Worm (Caenorhabditis elegans) whole organism, L4 larva: Measurements from ENCODE around the gene R11F4.2.

Experiments
- F44E2.7 ChIP-seq: fragments of 200-800 bp; sonication (Bioruptor generic); IDR thresholded peaks from 2 replicates; pipeline ENCODE4 v2.1.2; 2022; ENCODE audit warnings: missing genetic modification characterization, missing compliant biosample characterization
- T20F7.1 ChIP-seq: fragments of 200-800 bp; sonication (Bioruptor generic); optimal IDR thresholded peaks from 2 replicates; lab custom pipeline; 2018; ENCODE audit warnings: mild to moderate bottlenecking, missing genetic modification characterization, missing compliant biosample characterization
- Y75B8A.6 ChIP-seq: fragments of 200-800 bp; sonication (Bioruptor generic); IDR thresholded peaks from 2 replicates; pipeline ENCODE4 v1.3.6; 2022; ENCODE audit warnings: missing genetic modification reagents, missing genetic modification characterization, missing compliant biosample characterization
- ZK546.5 ChIP-seq, 2 experiments: sonication (generic microtip); optimal IDR thresholded peaks; 2 replicates each; lab custom pipeline; 2017; ENCODE audit warnings: missing biosample characterization in 2 of 2, missing genetic modification characterization in 2 of 2
- aha-1 ChIP-seq: fragments of 150-350 bp; peaks from one replicate; lab custom pipeline; 2014; ENCODE audit warnings: missing biosample characterization, missing genetic modification characterization
- attf-4 ChIP-seq: sonication (generic microtip); optimal IDR thresholded peaks from 3 replicates; lab custom pipeline; 2017; ENCODE audit warnings: missing biosample characterization, missing genetic modification characterization
- ceh-20 ChIP-seq: fragments of 200-800 bp; sonication (Bioruptor generic); IDR thresholded peaks from 2 replicates; pipeline ENCODE4 v1.3.6; 2022; ENCODE audit warnings: missing genetic modification reagents, missing genetic modification characterization, missing compliant biosample characterization
- daf-12 ChIP-seq: fragments of 150-350 bp; optimal IDR thresholded peaks from 2 replicates; lab custom pipeline; 2014; ENCODE audit warnings: missing biosample characterization, missing genetic modification reagents, missing genetic modification characterization
- daf-16 ChIP-seq, 3 experiments: sonication (generic microtip); optimal IDR thresholded peaks; 2 replicates each; lab custom pipeline; 2016 to 2017; ENCODE audit warnings: missing genetic modification characterization in 3 of 3, missing genetic modification reagents in 3 of 3, mild to moderate bottlenecking in 2 of 3, missing compliant biosample characterization in 2 of 3, missing biosample characterization in 1 of 3, moderate library complexity in 1 of 3
- dmd-9 ChIP-seq: fragments of 200-800 bp; sonication (Bioruptor generic); IDR thresholded peaks from 2 replicates; pipeline ENCODE4 v1.3.6; 2022; ENCODE audit warnings: missing genetic modification reagents, missing genetic modification characterization, missing compliant biosample characterization
- duxl-1 ChIP-seq: sonication (generic microtip); optimal IDR thresholded peaks from 2 replicates; lab custom pipeline; 2016; ENCODE audit warnings: mild to moderate bottlenecking, missing genetic modification characterization, moderate library complexity, missing compliant biosample characterization; ENCODE audit not compliant: poor library complexity
- fkh-10 ChIP-seq: fragments of 150-350 bp; optimal IDR thresholded peaks from 2 replicates; lab custom pipeline; 2014; ENCODE audit warnings: missing biosample characterization, missing genetic modification reagents, missing genetic modification characterization
- fos-1 ChIP-seq: fragments of 150-350 bp; optimal IDR thresholded peaks from 2 replicates; lab custom pipeline; 2014; ENCODE audit warnings: missing biosample characterization, missing genetic modification characterization
- lim-7 ChIP-seq: fragments of 200-800 bp; sonication (Bioruptor generic); IDR thresholded peaks from 2 replicates; pipeline ENCODE4 v1.3.6; 2022; ENCODE audit warnings: missing genetic modification characterization, missing compliant biosample characterization
- lin-13 ChIP-seq: fragments of 150-350 bp; optimal IDR thresholded peaks from 2 replicates; lab custom pipeline; 2014; ENCODE audit warnings: missing biosample characterization, missing genetic modification reagents, missing genetic modification characterization
- lin-38 ChIP-seq: fragments of 200-800 bp; sonication (Bioruptor generic); IDR thresholded peaks from 2 replicates; pipeline ENCODE4 v1.3.6; 2022; ENCODE audit warnings: missing genetic modification reagents, missing genetic modification characterization, missing compliant biosample characterization
- lsy-2 ChIP-seq, 2 experiments: fragments of 150-350 bp in 1 of 2; sonication (generic microtip) in 1 of 2; optimal IDR thresholded peaks; 2 replicates each; lab custom pipeline; 2014 to 2017; ENCODE audit warnings: missing biosample characterization in 2 of 2, missing genetic modification characterization in 2 of 2
- madf-5 ChIP-seq, 2 experiments: fragments of 200-800 bp; sonication (Bioruptor generic); IDR thresholded peaks; 2 replicates each; pipeline ENCODE4 v1.3.6; 2022; ENCODE audit warnings: missing compliant biosample characterization in 2 of 2, missing genetic modification characterization in 2 of 2
- mxl-2 ChIP-seq: fragments of 200-800 bp; sonication (Bioruptor generic); conservative IDR thresholded peaks from 2 replicates; pipeline ENCODE4 v1.3.6; 2022; ENCODE audit warnings: missing genetic modification reagents, missing genetic modification characterization, missing compliant biosample characterization
- nhr-102 ChIP-seq: sonication (generic microtip); optimal IDR thresholded peaks from 2 replicates; lab custom pipeline; 2016; ENCODE audit warnings: mild to moderate bottlenecking, missing genetic modification characterization, moderate library complexity, missing compliant biosample characterization
- nhr-237 ChIP-seq: sonication (generic microtip); optimal IDR thresholded peaks from 2 replicates; lab custom pipeline; 2017; ENCODE audit warnings: missing biosample characterization, missing genetic modification characterization
- nhr-25 ChIP-seq: sonication (generic microtip); optimal IDR thresholded peaks from 2 replicates; lab custom pipeline; 2017; ENCODE audit warnings: missing genetic modification characterization, mild to moderate bottlenecking, missing compliant biosample characterization, antibody characterized with exemption, moderate library complexity, borderline replicate concordance; ENCODE audit not compliant: insufficient read depth
- nhr-42 ChIP-seq: fragments of 200-800 bp; sonication (Bioruptor generic); IDR thresholded peaks from 2 replicates; pipeline ENCODE4 v1.3.6; 2022; ENCODE audit warnings: missing genetic modification characterization, missing compliant biosample characterization
- pha-4 ChIP-seq, 2 experiments: fragments of 150-350 bp in 1 of 2; fragments of 200-800 bp in 1 of 2; sonication (Bioruptor generic) in 1 of 2; IDR thresholded peaks in 1 of 2; optimal IDR thresholded peaks in 1 of 2; 2 replicates each; pipeline versions ENCODE4 v1.3.6 to Lab custom; 2014 to 2022; ENCODE audit warnings: missing genetic modification characterization in 2 of 2, missing genetic modification reagents in 2 of 2, missing biosample characterization in 1 of 2, missing compliant biosample characterization in 1 of 2
- php-3 ChIP-seq: fragments of 200-800 bp; sonication (Bioruptor generic); IDR thresholded peaks from 2 replicates; pipeline ENCODE4 v1.3.6; 2022; ENCODE audit warnings: missing genetic modification reagents, missing genetic modification characterization, missing compliant biosample characterization
- saeg-2 ChIP-seq: fragments of 200-800 bp; sonication (Bioruptor generic); IDR thresholded peaks from 2 replicates; pipeline ENCODE4 v1.3.6; 2022; ENCODE audit warnings: missing genetic modification reagents, missing genetic modification characterization, missing compliant biosample characterization
- sdz-12 ChIP-seq: fragments of 200-800 bp; sonication (Bioruptor generic); optimal IDR thresholded peaks from 2 replicates; lab custom pipeline; 2018; ENCODE audit warnings: mild to moderate bottlenecking, missing genetic modification characterization, missing compliant biosample characterization
- set-16 ChIP-seq: fragments of 200-800 bp; sonication (Bioruptor generic); IDR thresholded peaks from 2 replicates; pipeline ENCODE4 v1.3.6; 2022; ENCODE audit warnings: missing genetic modification reagents, missing genetic modification characterization, missing compliant biosample characterization
- zfp-2 ChIP-seq: sonication (generic microtip); optimal IDR thresholded peaks from 2 replicates; lab custom pipeline; 2016; ENCODE audit warnings: mild to moderate bottlenecking, missing genetic modification characterization, missing compliant biosample characterization
- zip-2 ChIP-seq: fragments of 150-350 bp; optimal IDR thresholded peaks from 2 replicates; lab custom pipeline; 2014; ENCODE audit warnings: missing biosample characterization, missing genetic modification characterization

The R11F4.2 gene

DNA sequence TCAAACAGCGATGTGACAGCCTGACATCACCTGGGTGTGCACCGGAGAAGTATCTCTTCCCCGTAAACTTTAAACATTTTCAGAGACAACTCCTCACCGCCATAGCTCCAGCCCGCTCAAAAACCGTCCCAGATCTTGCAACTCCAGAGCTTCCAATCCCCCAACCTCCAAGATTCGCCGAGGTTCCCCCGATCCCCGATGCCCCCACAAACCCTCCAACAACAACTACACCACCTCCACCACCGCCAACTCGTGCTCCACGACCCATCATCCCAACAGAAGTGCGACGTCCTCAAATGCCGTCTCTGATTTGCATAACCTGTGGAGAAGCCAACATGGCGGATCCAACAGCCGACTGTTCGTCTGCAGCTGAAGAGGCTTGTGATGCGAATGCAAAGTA lies 11.8 kb upstream of the R11F4.2 start:
- TF ChIP-seq php-3 (GFP tag; lab: Robert Waterston, UW) = no peak
- peak; percentile 68 for TF ChIP-seq set-16 (GFP tag; lab: Robert Waterston, UW)
- TF ChIP-seq sdz-12 (GFP tag; lab: Kevin White, UChicago) = no peak
- TF ChIP-seq lin-13 (GFP tag; lab: Kevin White, UChicago) = no peak
- TF ChIP-seq ceh-20 (GFP tag; lab: Robert Waterston, UW) = no peak
- no peak for TF ChIP-seq mxl-2 (GFP tag; lab: Robert Waterston, UW)

DNA sequence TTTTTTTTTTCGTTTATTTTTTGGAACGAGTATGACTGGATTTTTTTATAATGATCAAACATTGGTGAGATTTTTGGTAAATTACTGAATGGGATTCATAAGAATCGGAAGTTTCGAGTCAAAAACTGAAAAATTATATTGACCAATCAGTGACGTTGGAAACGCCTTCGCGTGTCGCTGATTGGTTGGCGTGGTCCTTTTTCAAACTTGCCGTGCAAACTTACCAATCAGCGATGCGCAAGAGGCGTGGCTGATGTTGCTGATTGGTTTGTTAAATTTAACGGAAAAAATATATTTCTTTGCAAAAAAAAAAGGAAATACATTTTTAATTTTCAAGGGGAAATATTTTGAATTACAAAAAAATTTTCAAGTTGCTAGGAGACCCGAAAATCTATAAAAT lies 8.1 kb upstream of the R11F4.2 start:
- TF ChIP-seq F44E2.7 (GFP tag; lab: Robert Waterston, UW) (no peak), madf-5 (GFP tag; IDR thresholded peaks at IDR 0.05; lab: Robert Waterston, UW) (no peak), daf-16 (GFP tag; optimal IDR thresholded peaks at IDR 0.05; lab: Kevin White, UChicago) (no peak), daf-16 (tag; optimal IDR thresholded peaks at IDR 0.05; lab: Kevin White, UChicago) (no peak), nhr-42 (no peak), lim-7 (GFP tag; lab: Robert Waterston, UW) (no peak), lin-38 (GFP tag; lab: Robert Waterston, UW) (no peak), nhr-237 (tag; lab: Kevin White, UChicago) (no peak), T20F7.1 (GFP tag; lab: Kevin White, UChicago) (no peak), zip-2 (no peak), saeg-2 (no peak), fkh-10 (GFP tag; lab: Kevin White, UChicago) (no peak), fos-1 (tag; lab: Kevin White, UChicago) (no peak), Y75B8A.6 (GFP tag; lab: Robert Waterston, UW) (no peak), daf-12 (tag; lab: Kevin White, UChicago) (no peak), lsy-2 (tag; optimal IDR thresholded peaks at IDR 0.05; lab: Kevin White, UChicago) (no peak), ceh-20 (GFP tag; lab: Robert Waterston, UW) (no peak), ZK546.5 (tag; optimal IDR thresholded peaks at IDR 0.05; lab: Kevin White, UChicago) (no peak)

DNA sequence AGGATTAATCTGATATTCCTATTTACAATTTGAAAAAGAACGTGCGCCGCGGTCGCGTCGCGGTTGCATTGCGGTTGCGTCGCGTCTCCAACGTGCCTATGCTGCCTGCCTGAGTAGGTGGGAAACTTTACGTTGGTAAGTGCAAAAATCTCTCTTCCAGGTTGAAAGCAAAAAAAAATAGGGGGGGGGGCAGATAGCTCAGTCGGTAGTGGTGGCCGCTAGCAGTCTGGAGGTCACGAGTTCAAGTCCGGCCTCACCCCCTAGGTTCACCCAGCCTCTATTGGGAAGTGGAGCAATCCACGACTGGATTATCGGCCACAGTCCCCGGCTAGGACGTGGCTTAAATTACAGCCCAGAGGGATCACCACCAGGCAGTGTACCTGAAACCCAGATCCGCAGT lies 4.8 kb upstream of the R11F4.2 start:
- TF ChIP-seq set-16 (GFP tag; lab: Robert Waterston, UW) = peak; percentile 67

DNA sequence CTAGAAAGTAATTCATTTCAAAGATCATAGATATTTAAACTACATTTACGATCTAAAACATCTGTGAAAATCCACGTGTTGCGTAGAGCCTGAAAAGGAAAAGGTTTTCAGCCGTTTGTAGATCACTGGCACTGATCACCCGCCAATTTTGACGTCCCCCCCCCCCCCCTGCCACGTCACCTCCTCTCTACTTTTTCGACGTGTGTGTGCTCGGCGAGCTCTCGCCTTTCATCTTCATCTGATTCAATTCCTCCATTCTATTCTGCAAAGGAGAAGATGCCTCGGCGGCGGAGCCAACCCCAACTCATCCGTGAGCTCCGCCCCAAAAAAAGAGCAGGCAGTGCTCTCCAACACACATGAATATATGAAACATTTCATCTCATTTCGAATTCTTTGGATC lies 1.7 kb upstream of the R11F4.2 start:
- TF ChIP-seq pha-4 (GFP tag; IDR thresholded peaks at IDR 0.05; lab: Robert Waterston, UW) (no peak), pha-4 (tag; optimal IDR thresholded peaks at IDR 0.05; lab: Kevin White, UChicago) (no peak), aha-1 (tag; lab: Kevin White, UChicago) (peak; percentile 43), dmd-9 (no peak), set-16 (GFP tag; lab: Robert Waterston, UW) (peak; percentile 65), daf-16 (GFP tag; optimal IDR thresholded peaks at IDR 0.05; lab: Kevin White, UChicago) (no peak), daf-16 (tag; optimal IDR thresholded peaks at IDR 0.05; lab: Kevin White, UChicago) (no peak)

DNA sequence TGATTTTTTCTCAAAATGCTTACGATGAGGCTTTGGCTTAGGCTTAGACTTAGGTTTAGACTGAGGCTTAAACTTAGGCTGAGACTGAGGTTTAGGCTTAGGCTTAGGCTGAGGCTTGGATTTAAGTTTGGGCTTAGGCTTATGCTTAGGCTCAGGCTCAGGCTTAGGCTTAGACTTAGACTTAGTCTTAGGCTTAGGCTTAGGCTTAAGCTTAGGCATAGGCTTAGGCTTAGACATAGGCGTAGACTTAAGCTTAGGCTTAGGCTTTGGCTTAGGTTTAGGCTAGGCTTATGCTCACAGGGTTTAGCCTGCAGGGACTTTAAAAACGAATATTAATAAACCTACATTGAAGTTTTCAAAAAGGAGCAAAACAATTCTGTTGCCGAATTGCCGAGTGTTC lies 963 bp upstream of the R11F4.2 start:
- TF ChIP-seq attf-4 (tag; lab: Kevin White, UChicago) (no peak), nhr-102 (tag; lab: Kevin White, UChicago) (no peak), nhr-25 (tag; lab: Kevin White, UChicago) (no peak), lim-7 (GFP tag; lab: Robert Waterston, UW) (no peak), zfp-2 (no peak), duxl-1 (tag; lab: Kevin White, UChicago) (no peak), aha-1 (tag; lab: Kevin White, UChicago) (peak; percentile 57), saeg-2 (no peak)

DNA sequence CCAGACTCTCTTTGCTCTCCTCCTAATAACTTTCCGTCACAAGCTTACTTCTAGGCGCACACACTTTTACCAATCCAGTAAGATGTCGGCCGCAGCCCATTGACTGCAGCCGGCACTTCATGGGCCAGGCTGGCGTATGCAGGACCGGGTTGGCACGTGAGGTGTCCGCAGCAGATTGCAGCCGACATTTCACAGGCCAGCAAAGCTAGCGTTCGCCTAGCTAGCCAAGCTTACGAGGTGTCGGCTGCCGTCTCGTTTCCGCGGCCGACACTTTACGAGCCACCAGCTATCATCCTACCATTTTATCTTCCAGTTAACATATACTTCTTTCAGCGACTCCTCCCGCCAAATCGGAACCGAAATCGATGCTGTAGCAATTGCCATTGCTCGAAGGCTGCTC lies 2.7 kb downstream of the R11F4.2 start:
- peak; percentile 76 for TF ChIP-seq set-16 (GFP tag; lab: Robert Waterston, UW)
- no peak for TF ChIP-seq aha-1 (tag; lab: Kevin White, UChicago)
